Worm (Caenorhabditis elegans): ENCODE data around the gene malt-1.

ce11 chrII:6926488-6926887, 24.6 kb downstream of the malt-1 start:
- TF ChIP-seq hlh-11 (tag; optimal IDR thresholded peaks at IDR 0.05), result peak; percentile 94
- TF ChIP-seq spr-3 (GFP tag; optimal IDR thresholded peaks at IDR 0.05), result no peak
- no peak for TF ChIP-seq zfp-2 (tag; optimal IDR thresholded peaks at IDR 0.05)
- TF ChIP-seq ZK546.5 (tag; optimal IDR thresholded peaks at IDR 0.05), result no peak
- no peak for TF ChIP-seq Y105C5A.15 (GFP tag; IDR thresholded peaks at IDR 0.05)
- TF ChIP-seq pha-4 (GFP tag; IDR thresholded peaks at IDR 0.05), result peak; percentile 76; the same call in 1 of the 2 replicates
- TF ChIP-seq pha-4 (tag; optimal IDR thresholded peaks at IDR 0.05), result peak; percentile 30

All from whole organism, L4 larva.